Fruit fly (Drosophila melanogaster) whole organism, embryonic: ENCODE results near the gene CheB38c.

ENCODE experiments used
- CG3838 ChIP-seq: fragments of 200-800 bp; sonication (Bioruptor generic); optimal IDR thresholded peaks from 3 replicates; lab custom pipeline; 2016; ENCODE audit warnings: missing biosample characterization, missing genetic modification characterization
- CG7556 ChIP-seq: fragments of 200-800 bp; sonication (Bioruptor generic); optimal IDR thresholded peaks from 2 replicates; lab custom pipeline; 2017; ENCODE audit warnings: missing biosample characterization, mild to moderate bottlenecking, missing genetic modification characterization
- CG8478 ChIP-seq: fragments of >200 bp; optimal IDR thresholded peaks from 2 replicates; lab custom pipeline; 2018
- CG8765 ChIP-seq: fragments of 200-800 bp; sonication (Bioruptor generic); IDR thresholded peaks from 2 replicates; pipeline ENCODE4 v1.3.6; 2022; ENCODE audit warnings: missing biosample characterization, missing genetic modification characterization
- D19A ChIP-seq: fragments of 200-800 bp; optimal IDR thresholded peaks from 3 replicates; lab custom pipeline; 2019; ENCODE audit warnings: missing biosample characterization, mild to moderate bottlenecking, missing genetic modification characterization, moderate library complexity
- Doc2 ChIP-seq: fragments of 200-800 bp; sonication (Bioruptor generic); IDR thresholded peaks from 2 replicates; pipeline ENCODE4 v1.3.6; 2022; ENCODE audit warnings: missing biosample characterization, missing genetic modification characterization
- Gsc ChIP-seq: fragments of 200-800 bp; sonication (Bioruptor generic); IDR thresholded peaks from 2 replicates; pipeline ENCODE4 v1.3.6; 2022; ENCODE audit warnings: missing biosample characterization, missing genetic modification characterization
- Hr78 ChIP-seq, 2 experiments: fragments of 200-800 bp in 1 of 2; fragments of >200 bp in 1 of 2; sonication (Bioruptor generic) in 1 of 2; optimal IDR thresholded peaks; 2 replicates each; lab custom pipeline; 2017 to 2019; ENCODE audit warnings: missing biosample characterization in 2 of 2, missing genetic modification characterization in 2 of 2, mild to moderate bottlenecking in 1 of 2, moderate library complexity in 1 of 2
- Meics ChIP-seq: fragments of 200-800 bp; sonication (Bioruptor generic); optimal IDR thresholded peaks from 2 replicates; lab custom pipeline; 2017; ENCODE audit warnings: missing biosample characterization, mild to moderate bottlenecking, missing genetic modification characterization
- YL-1 ChIP-seq: fragments of 200-800 bp; sonication (Bioruptor generic); optimal IDR thresholded peaks from 3 replicates; lab custom pipeline; 2017; ENCODE audit warnings: missing biosample characterization, mild to moderate bottlenecking, missing genetic modification characterization

DNA sequence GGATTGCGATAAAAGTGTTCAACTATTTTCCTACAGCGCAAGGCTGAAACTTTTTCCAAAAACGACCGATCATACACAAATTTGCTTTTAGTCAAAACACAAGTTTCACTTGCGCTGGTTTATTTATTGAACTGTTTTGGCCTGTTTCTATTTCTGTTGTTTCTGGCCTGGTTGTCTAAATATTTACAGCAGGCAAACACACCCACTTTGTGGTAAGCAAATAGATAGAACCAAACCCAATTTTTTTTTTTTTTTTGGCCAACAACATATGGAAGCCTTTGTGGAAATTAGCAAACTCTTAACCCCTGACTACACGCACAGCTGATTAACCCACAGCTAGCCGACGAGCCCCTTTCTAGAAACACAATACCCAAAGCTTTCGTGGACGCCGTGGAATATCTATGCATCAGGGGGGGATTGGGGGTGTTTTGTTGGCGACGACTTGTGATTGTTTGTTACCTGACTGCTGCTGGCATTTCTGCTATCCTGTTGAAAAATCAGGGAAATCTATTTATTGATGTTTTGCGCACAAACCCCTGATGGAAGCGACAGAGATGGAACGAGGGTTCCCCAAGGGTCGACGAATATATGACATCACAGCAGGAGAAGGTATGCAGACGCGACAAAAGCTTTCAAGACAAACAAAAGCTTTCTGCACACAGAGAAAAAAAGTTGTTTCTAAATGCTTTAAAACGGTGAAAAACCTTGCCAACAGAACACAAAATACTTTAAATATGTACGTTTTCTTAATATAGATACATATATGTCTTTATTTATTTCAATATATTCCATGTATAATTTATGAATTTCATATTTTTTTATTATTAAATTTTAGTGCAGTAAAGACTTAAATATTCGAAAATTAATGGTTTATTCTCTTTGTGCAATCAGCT is 12.8 kb downstream of the CheB38c start:
- peak; percentile 43 for TF ChIP-seq D19A
- TF ChIP-seq Hr78 (GFP tag; optimal IDR thresholded peaks at IDR 0.05; lab: Kevin White, UChicago): no peak
- TF ChIP-seq YL-1: no peak
- TF ChIP-seq CG3838 (GFP tag; lab: Kevin White, UChicago): no peak
- no peak for TF ChIP-seq Gsc (GFP tag; lab: Robert Waterston, UW)
- no peak for TF ChIP-seq CG7556 (GFP tag; lab: Kevin White, UChicago)
- no peak for TF ChIP-seq CG8765 (GFP tag; lab: Robert Waterston, UW)
- TF ChIP-seq Doc2 (GFP tag; lab: Robert Waterston, UW): no peak
- peak; percentile 62 for TF ChIP-seq Meics (GFP tag; lab: Kevin White, UChicago)
- TF ChIP-seq CG8478: no peak
